Worm (Caenorhabditis elegans) whole organism, L4 larva: ENCODE measurements around the gene srw-2.

ENCODE experiments used
- F10B5.3 ChIP-seq: sonication (generic microtip); optimal IDR thresholded peaks from 2 replicates; lab custom pipeline; 2016; ENCODE audit warnings: mild to moderate bottlenecking, missing genetic modification characterization, missing compliant biosample characterization
- T26A8.4 ChIP-seq: fragments of 200-800 bp; sonication (Bioruptor generic); IDR thresholded peaks from 2 replicates; pipeline ENCODE4 v1.3.6; 2022; ENCODE audit warnings: missing genetic modification characterization, missing compliant biosample characterization
- fkh-10 ChIP-seq: fragments of 150-350 bp; optimal IDR thresholded peaks from 2 replicates; lab custom pipeline; 2014; ENCODE audit warnings: missing biosample characterization, missing genetic modification reagents, missing genetic modification characterization
- pha-4 ChIP-seq, 2 experiments: fragments of 150-350 bp in 1 of 2; fragments of 200-800 bp in 1 of 2; sonication (Bioruptor generic) in 1 of 2; IDR thresholded peaks in 1 of 2; optimal IDR thresholded peaks in 1 of 2; 2 replicates each; pipeline versions ENCODE4 v1.3.6 to Lab custom; 2014 to 2022; ENCODE audit warnings: missing genetic modification characterization in 2 of 2, missing genetic modification reagents in 2 of 2, missing biosample characterization in 1 of 2, missing compliant biosample characterization in 1 of 2
- pqm-1 ChIP-seq: sonication (generic microtip); optimal IDR thresholded peaks from 2 replicates; lab custom pipeline; 2017; ENCODE audit warnings: missing biosample characterization, missing genetic modification characterization
- unc-39 ChIP-seq: sonication (generic microtip); optimal IDR thresholded peaks from 2 replicates; lab custom pipeline; 2017; ENCODE audit warnings: missing biosample characterization, missing genetic modification characterization

DNA sequence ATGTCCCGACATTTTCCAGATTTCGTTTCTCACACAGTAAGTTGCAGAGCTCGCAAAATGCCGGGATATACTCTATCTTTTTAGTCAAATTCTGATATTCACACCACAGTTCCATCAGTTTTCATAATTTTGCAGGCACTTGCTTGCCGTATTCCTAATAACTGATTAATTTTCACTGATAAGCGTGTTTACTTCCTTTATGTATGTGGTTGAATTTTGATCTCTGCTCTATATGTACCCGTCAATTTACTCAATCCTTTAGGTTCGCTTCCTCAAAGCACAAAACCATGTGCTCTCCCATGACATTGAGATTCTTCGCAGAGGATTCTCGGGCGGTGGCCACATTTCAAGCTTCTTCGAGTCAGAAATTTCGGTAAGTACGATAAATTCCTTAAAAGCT lies 50.9 kb downstream of the srw-2 start:
- TF ChIP-seq F10B5.3 (no peak), fkh-10 (GFP tag; lab: Kevin White, UChicago) (no peak), pha-4 (GFP tag; IDR thresholded peaks at IDR 0.05; lab: Robert Waterston, UW) (no peak), pha-4 (tag; optimal IDR thresholded peaks at IDR 0.05; lab: Kevin White, UChicago) (no peak), T26A8.4 (no peak), pqm-1 (peak; percentile 11), unc-39 (tag; lab: Kevin White, UChicago) (no peak)
